Worm (Caenorhabditis elegans): ENCODE data around the gene sams-1.

The sams-1 gene

DNA sequence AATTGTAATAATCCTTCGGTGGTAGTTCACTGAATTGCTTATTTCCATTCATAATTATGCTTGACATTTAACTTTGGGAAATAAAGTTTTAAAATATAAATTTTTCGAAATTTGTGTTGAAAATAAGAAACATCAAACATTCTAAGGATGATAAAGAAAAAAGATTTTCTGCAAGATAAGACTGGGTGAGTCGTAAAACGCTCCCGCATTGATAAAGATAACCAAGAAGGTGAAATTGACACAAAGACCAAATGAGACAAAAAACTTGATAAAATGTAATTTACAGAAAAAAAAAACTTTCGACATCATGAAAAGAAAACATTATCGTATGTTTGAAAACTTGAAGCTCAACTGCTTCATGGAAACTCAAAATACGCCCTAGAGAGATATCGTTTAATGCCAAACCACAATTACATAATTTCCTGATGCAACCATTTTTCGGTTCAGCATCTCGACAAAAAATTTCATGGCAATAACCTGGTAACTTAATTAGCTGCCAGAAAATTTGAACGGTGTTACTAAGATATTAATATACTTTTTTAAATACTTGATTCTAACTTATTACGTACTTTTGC lies 2.3 kb downstream of the sams-1 start:
- TF ChIP-seq W03F9.2 (tag; optimal IDR thresholded peaks at IDR 0.05), result no peak
- TF ChIP-seq dao-5 (tag; optimal IDR thresholded peaks at IDR 0.05), result no peak
- TF ChIP-seq him-1 (tag; optimal IDR thresholded peaks at IDR 0.05), result no peak

DNA sequence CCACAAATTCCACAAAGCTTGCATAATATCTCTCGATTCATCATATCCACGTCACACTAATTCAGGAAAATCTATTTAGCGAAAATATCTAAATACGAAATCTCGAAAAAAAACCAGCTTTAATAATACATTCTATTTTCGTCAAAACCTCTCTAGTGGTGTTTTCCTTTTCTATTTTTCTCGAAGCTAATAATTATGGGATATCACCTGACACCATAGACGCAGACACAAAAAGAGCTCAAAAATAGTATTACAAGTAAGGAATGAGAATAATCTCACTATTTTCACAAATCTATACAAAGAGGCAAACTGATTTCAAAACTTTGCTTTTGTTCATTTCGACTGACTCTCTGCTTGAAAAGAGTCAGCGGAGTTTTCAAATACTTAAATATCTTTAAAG lies 3.3 kb downstream of the sams-1 start:
- TF ChIP-seq dao-5 (tag; optimal IDR thresholded peaks at IDR 0.05) (no peak), him-1 (tag; optimal IDR thresholded peaks at IDR 0.05) (no peak), W03F9.2 (tag; optimal IDR thresholded peaks at IDR 0.05) (no peak)

- TF ChIP-seq him-1 (tag; optimal IDR thresholded peaks at IDR 0.05), result no peak
- no peak for TF ChIP-seq W03F9.2 (tag; optimal IDR thresholded peaks at IDR 0.05)
- TF ChIP-seq dao-5 (tag; optimal IDR thresholded peaks at IDR 0.05), result no peak
Observed at ce11 chrX:11969554-11969953, 3.8 kb downstream of the sams-1 start.

DNA sequence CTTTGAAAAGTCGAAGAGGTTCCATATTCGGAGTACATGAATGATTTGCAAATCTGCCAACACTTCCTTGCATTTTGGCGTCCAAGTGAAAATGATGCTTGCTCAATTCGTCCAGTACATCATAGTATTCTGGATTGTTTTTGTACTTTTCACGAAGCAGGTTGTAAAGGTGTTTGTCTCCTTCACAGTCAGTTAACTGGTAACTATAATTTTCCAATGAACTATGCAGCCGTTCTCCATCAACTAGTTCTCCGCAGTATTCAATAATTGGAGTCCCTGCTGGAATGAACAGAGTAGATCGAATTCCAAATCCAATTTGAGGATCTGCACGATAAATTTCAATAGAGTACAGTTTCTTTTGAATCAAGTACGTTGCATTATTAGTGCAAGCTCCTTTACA lies 5.6 kb downstream of the sams-1 start:
- no peak for TF ChIP-seq W03F9.2 (tag; optimal IDR thresholded peaks at IDR 0.05)

DNA sequence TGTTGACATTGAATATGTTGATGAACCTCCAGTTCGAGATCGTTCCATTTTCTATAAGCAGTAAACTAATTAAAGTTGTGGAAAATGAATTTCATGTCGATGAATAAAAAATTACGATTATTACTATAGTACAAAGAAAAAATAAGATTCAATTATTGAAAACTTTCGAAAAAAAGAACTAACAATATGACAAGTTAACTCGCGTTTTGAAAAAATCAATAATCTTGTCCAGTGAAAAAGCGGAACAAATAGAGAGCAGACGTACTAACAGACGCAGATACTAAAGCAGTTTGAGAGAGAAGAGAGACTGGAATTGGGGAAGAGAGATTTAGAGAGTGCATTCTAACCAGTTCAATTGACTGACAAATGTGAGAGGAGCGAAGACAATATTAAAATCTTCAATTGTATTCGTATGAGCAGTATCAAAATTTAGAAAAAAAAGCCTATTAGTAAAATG lies 8.9 kb downstream of the sams-1 start, which contains the start of gene set-6:
set-6 (minus strand) TSS at position 51 of the 457 bp plus-strand sequence.
- no peak for TF ChIP-seq dao-5 (tag; optimal IDR thresholded peaks at IDR 0.05)
- no peak for TF ChIP-seq him-1 (tag; optimal IDR thresholded peaks at IDR 0.05)
- no peak for TF ChIP-seq W03F9.2 (tag; optimal IDR thresholded peaks at IDR 0.05)

ce11 chrX:11982065-11982464 lies 16.3 kb downstream of the sams-1 start, which contains the start of gene nhr-167:
Gene nhr-167 (minus strand): TSS chrX:11982085.
- TF ChIP-seq dao-5 (tag; optimal IDR thresholded peaks at IDR 0.05), result no peak
- TF ChIP-seq W03F9.2 (tag; optimal IDR thresholded peaks at IDR 0.05), result no peak
- TF ChIP-seq him-1 (tag; optimal IDR thresholded peaks at IDR 0.05), result no peak

ce11 chrX:11983576-11984061 lies 17.9 kb downstream of the sams-1 start, which contains the start of gene C49F5.3:
Gene C49F5.3 (minus strand): TSS chrX:11983626.
- no peak for TF ChIP-seq dao-5 (tag; optimal IDR thresholded peaks at IDR 0.05)
- no peak for TF ChIP-seq W03F9.2 (tag; optimal IDR thresholded peaks at IDR 0.05)
- TF ChIP-seq him-1 (tag; optimal IDR thresholded peaks at IDR 0.05), result no peak

DNA sequence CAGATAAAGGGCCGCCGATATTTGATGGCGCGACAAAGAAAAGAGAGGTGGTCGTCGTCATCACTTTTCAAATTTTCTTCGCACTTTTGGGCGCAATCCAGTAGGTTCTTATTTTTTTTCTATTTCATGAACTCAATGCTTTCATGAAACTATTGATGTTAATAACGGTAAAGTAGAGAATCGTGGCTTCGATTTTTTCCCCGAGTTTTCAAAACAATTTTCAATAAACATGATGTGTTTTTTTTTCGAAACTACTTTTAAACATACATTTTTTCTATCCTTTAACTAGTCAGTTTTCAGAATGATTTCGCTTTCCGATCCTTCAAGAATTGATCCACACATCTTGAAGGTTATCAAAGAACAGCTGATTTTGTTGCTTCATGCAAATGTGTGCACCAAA lies 20.1 kb downstream of the sams-1 start, which contains the start of gene C49F5.5:
C49F5.5 (plus strand) TSS at position 301 of the 400 bp plus-strand sequence.
- TF ChIP-seq dao-5 (tag; optimal IDR thresholded peaks at IDR 0.05) (no peak), W03F9.2 (tag; optimal IDR thresholded peaks at IDR 0.05) (no peak), him-1 (tag; optimal IDR thresholded peaks at IDR 0.05) (no peak)

ce11 chrX:11987900-11988364 lies 22.2 kb downstream of the sams-1 start, which contains the start of gene C49F5.6:
Gene C49F5.6 (plus strand): TSS chrX:11988314.
- no peak for TF ChIP-seq dao-5 (tag; optimal IDR thresholded peaks at IDR 0.05)
- no peak for TF ChIP-seq W03F9.2 (tag; optimal IDR thresholded peaks at IDR 0.05)
- TF ChIP-seq him-1 (tag; optimal IDR thresholded peaks at IDR 0.05), result no peak

DNA sequence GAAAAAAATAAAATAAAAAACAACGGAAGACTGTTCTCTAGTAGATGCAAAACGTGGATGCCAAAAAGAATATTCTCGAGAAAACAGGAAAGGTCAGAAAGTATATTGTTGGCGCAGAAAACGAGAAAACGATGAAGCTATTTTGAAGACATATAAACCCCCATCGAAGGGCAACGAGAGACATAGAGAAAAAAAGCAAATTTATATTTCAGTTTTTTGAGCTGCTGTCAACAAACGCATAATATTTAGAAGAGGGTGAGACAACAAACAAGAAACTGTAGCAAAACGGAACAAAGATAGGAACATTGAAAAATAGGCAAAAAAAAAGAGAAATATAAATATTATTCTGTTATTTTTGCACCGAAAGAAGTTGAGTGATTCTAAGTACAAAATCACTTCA lies 26.5 kb downstream of the sams-1 start:
- TF ChIP-seq dao-5 (tag; optimal IDR thresholded peaks at IDR 0.05), result no peak
- TF ChIP-seq him-1 (tag; optimal IDR thresholded peaks at IDR 0.05), result no peak
- TF ChIP-seq W03F9.2 (tag; optimal IDR thresholded peaks at IDR 0.05), result no peak

DNA sequence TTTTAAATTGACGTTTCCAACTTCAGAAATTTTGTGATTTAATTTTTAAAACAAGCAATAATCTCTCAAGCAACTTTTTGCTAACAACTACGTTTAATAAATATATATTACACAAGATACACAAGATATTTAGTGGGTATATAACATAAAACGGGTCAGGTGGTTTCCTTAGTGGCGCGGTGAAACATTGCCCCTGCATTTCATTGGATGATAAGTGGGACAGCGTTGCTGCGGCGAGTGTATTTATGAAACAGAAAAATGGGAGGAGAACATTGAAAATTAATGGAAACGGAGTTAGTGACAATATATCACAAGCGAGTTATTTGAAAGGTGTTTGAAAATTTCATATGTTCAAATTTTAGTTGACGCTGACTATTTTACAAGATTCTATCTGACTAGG lies 27.0 kb downstream of the sams-1 start:
- TF ChIP-seq dao-5 (tag; optimal IDR thresholded peaks at IDR 0.05), result no peak
- no peak for TF ChIP-seq W03F9.2 (tag; optimal IDR thresholded peaks at IDR 0.05)
- TF ChIP-seq him-1 (tag; optimal IDR thresholded peaks at IDR 0.05), result no peak

DNA sequence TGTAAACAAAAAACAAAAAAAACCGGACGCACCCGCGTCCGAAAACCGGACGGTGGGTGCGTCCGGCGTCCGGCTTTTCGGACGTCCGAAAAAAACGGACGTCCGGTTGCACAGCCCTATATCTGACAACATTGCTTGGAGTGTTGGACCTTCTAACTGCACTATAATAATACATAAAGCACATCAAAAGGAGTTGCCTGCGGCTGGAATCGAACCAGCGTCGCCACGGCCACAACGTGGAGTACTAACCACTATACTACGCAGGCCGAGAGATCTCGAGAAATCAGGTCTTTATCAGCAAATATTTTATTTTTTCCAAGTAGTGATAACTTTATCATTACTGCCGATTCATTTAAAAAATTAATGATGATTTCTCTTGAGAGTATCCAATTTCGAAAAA lies 27.6 kb downstream of the sams-1 start:
- TF ChIP-seq W03F9.2 (tag; optimal IDR thresholded peaks at IDR 0.05) (no peak), dao-5 (tag; optimal IDR thresholded peaks at IDR 0.05) (no peak), him-1 (tag; optimal IDR thresholded peaks at IDR 0.05) (no peak)

ce11 chrX:11994484-11994883 lies 28.7 kb downstream of the sams-1 start, which contains the start of gene C49F5.7:
Gene C49F5.7 (plus strand): TSS chrX:11994784.
- TF ChIP-seq dao-5 (tag; optimal IDR thresholded peaks at IDR 0.05), result no peak
- TF ChIP-seq him-1 (tag; optimal IDR thresholded peaks at IDR 0.05), result no peak
- no peak for TF ChIP-seq W03F9.2 (tag; optimal IDR thresholded peaks at IDR 0.05)

ce11 chrX:11996606-11997005 lies 30.8 kb downstream of the sams-1 start:
- TF ChIP-seq W03F9.2 (tag; optimal IDR thresholded peaks at IDR 0.05) (no peak), him-1 (tag; optimal IDR thresholded peaks at IDR 0.05) (no peak), dao-5 (tag; optimal IDR thresholded peaks at IDR 0.05) (no peak)

DNA sequence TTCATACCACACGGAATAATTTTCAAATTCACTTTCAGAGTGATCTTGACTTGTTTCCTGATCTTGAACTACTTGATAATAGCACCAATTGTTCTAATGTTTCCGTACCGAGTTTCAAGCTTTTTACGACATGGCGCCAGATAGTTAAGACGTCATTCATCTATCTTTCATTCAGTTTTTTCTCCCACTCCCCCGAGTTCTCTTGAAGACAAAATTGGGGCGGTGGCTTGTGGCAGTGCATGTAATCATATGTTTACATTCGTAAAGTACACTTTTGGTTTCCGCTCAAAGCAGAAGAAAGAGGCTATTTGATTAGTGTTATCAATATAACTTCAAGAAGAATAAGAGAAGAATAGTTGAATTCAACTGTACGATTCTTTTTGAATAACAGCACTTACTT lies 33.8 kb downstream of the sams-1 start:
- TF ChIP-seq him-1 (tag; optimal IDR thresholded peaks at IDR 0.05) (no peak), dao-5 (tag; optimal IDR thresholded peaks at IDR 0.05) (no peak), W03F9.2 (tag; optimal IDR thresholded peaks at IDR 0.05) (no peak)
